Worm (Caenorhabditis elegans) whole organism, L3 larva: Measurements from ENCODE around the gene irld-12.

Experiments used
- R02D3.7 ChIP-seq: fragments of 150-350 bp; optimal IDR thresholded peaks from 2 replicates; lab custom pipeline; 2014; ENCODE audit warnings: missing biosample characterization, missing genetic modification characterization
- aly-2 ChIP-seq: fragments of 150-350 bp; optimal IDR thresholded peaks from 2 replicates; lab custom pipeline; 2014; ENCODE audit warnings: missing biosample characterization, missing genetic modification characterization
- ama-1 ChIP-seq: fragments of 150-350 bp; optimal IDR thresholded peaks from 2 replicates; lab custom pipeline; 2018
- ceh-16 ChIP-seq: sonication (generic microtip); optimal IDR thresholded peaks from 2 replicates; lab custom pipeline; 2017; ENCODE audit warnings: missing biosample characterization, missing genetic modification characterization
- ceh-28 ChIP-seq: fragments of 150-350 bp; optimal IDR thresholded peaks from 2 replicates; lab custom pipeline; 2014; ENCODE audit warnings: missing biosample characterization, missing genetic modification reagents, missing genetic modification characterization
- ceh-82 ChIP-seq: fragments of 150-350 bp; optimal IDR thresholded peaks from 2 replicates; lab custom pipeline; 2014; ENCODE audit warnings: missing biosample characterization, missing genetic modification characterization
- ceh-9 ChIP-seq: sonication (generic microtip); optimal IDR thresholded peaks from 2 replicates; lab custom pipeline; 2018; ENCODE audit warnings: missing biosample characterization, missing genetic modification characterization
- egl-27 ChIP-seq: sonication (generic microtip); optimal IDR thresholded peaks from 4 replicates; lab custom pipeline; 2017; ENCODE audit warnings: missing biosample characterization, missing genetic modification reagents, missing genetic modification characterization
- egl-5 ChIP-seq: fragments of 150-350 bp; optimal IDR thresholded peaks from 2 replicates; lab custom pipeline; 2017; ENCODE audit warnings: missing biosample characterization, missing genetic modification reagents, missing genetic modification characterization, inconsistent platforms
- elt-2 ChIP-seq: sonication (generic microtip); optimal IDR thresholded peaks from 2 replicates; lab custom pipeline; 2016; ENCODE audit warnings: missing genetic modification reagents, mild to moderate bottlenecking, missing genetic modification characterization, missing compliant biosample characterization
- eor-1 ChIP-seq, 2 experiments: fragments of 150-350 bp; optimal IDR thresholded peaks; 2 replicates each; lab custom pipeline; 2014 to 2018; ENCODE audit warnings: missing biosample characterization in 2 of 2, missing genetic modification characterization in 2 of 2
- fkh-10 ChIP-seq: sonication (generic microtip); optimal IDR thresholded peaks from 2 replicates; lab custom pipeline; 2017; ENCODE audit warnings: missing biosample characterization, missing genetic modification reagents, missing genetic modification characterization
- fkh-2 ChIP-seq: fragments of 150-350 bp; optimal IDR thresholded peaks from 2 replicates; lab custom pipeline; 2014; ENCODE audit warnings: missing biosample characterization, missing genetic modification reagents, missing genetic modification characterization
- fos-1 ChIP-seq: fragments of 150-350 bp; optimal IDR thresholded peaks from 2 replicates; lab custom pipeline; 2014; ENCODE audit warnings: missing biosample characterization, missing genetic modification characterization
- hmg-11 ChIP-seq: sonication (generic microtip); optimal IDR thresholded peaks from 2 replicates; lab custom pipeline; 2016; ENCODE audit warnings: missing genetic modification characterization, missing compliant biosample characterization
- jun-1 ChIP-seq: fragments of 150-350 bp; optimal IDR thresholded peaks from 2 replicates; lab custom pipeline; 2014; ENCODE audit warnings: missing biosample characterization, missing genetic modification reagents, missing genetic modification characterization
- lin-15B ChIP-seq: fragments of 150-350 bp; optimal IDR thresholded peaks from 2 replicates; lab custom pipeline; 2014; ENCODE audit warnings: missing biosample characterization, missing genetic modification characterization
- lin-39 ChIP-seq: fragments of 150-350 bp; optimal IDR thresholded peaks from 2 replicates; lab custom pipeline; 2018; ENCODE audit warnings: missing biosample characterization, missing genetic modification reagents, missing genetic modification characterization
- lsy-12 ChIP-seq: sonication (generic microtip); optimal IDR thresholded peaks from 2 replicates; lab custom pipeline; 2016; ENCODE audit warnings: mild to moderate bottlenecking, missing genetic modification characterization, missing compliant biosample characterization
- mdl-1 ChIP-seq: fragments of 150-350 bp; optimal IDR thresholded peaks from 2 replicates; lab custom pipeline; 2014; ENCODE audit warnings: missing biosample characterization, missing genetic modification characterization
- mml-1 ChIP-seq: fragments of 150-350 bp; sonication (generic microtip); optimal IDR thresholded peaks from 3 replicates; lab custom pipeline; 2014; ENCODE audit warnings: missing biosample characterization, missing genetic modification characterization
- nfya-1 ChIP-seq: sonication (generic microtip); optimal IDR thresholded peaks from 2 replicates; lab custom pipeline; 2017; ENCODE audit warnings: missing genetic modification characterization, mild to moderate bottlenecking, missing compliant biosample characterization, antibody characterized with exemption, moderate library complexity; ENCODE audit not compliant: insufficient read depth
- nhr-11 ChIP-seq: fragments of 150-350 bp; optimal IDR thresholded peaks from 2 replicates; lab custom pipeline; 2014; ENCODE audit warnings: missing biosample characterization, missing genetic modification characterization
- nhr-23 ChIP-seq: fragments of 150-350 bp; optimal IDR thresholded peaks from 2 replicates; lab custom pipeline; 2014; ENCODE audit warnings: missing biosample characterization, missing genetic modification reagents, missing genetic modification characterization
- nhr-237 ChIP-seq: fragments of 150-350 bp; optimal IDR thresholded peaks from 2 replicates; lab custom pipeline; 2014; ENCODE audit warnings: missing biosample characterization, missing genetic modification characterization
- nhr-28 ChIP-seq: fragments of 150-350 bp; optimal IDR thresholded peaks from 2 replicates; lab custom pipeline; 2014; ENCODE audit warnings: missing biosample characterization, missing genetic modification characterization
- nhr-43 ChIP-seq: sonication (generic microtip); optimal IDR thresholded peaks from 2 replicates; lab custom pipeline; 2016; ENCODE audit warnings: mild to moderate bottlenecking, missing genetic modification characterization, missing compliant biosample characterization; ENCODE audit not compliant: poor library complexity, severe bottlenecking
- nhr-67 ChIP-seq: fragments of 150-350 bp; optimal IDR thresholded peaks from 2 replicates; lab custom pipeline; 2014; ENCODE audit warnings: missing biosample characterization, missing genetic modification characterization
- nhr-76 ChIP-seq: fragments of 150-350 bp; sonication (generic microtip); optimal IDR thresholded peaks from 5 replicates; lab custom pipeline; 2014; ENCODE audit warnings: missing biosample characterization, missing genetic modification characterization
- pha-4 ChIP-seq: fragments of 150-350 bp; optimal IDR thresholded peaks from 2 replicates; lab custom pipeline; 2014; ENCODE audit warnings: missing biosample characterization, missing genetic modification reagents, missing genetic modification characterization
- pqm-1 ChIP-seq: fragments of 150-350 bp; optimal IDR thresholded peaks from 2 replicates; lab custom pipeline; 2017; ENCODE audit warnings: missing biosample characterization, missing genetic modification characterization, inconsistent platforms
- sea-2 ChIP-seq: fragments of 150-350 bp; sonication (generic microtip); optimal IDR thresholded peaks from 4 replicates; lab custom pipeline; 2014; ENCODE audit warnings: missing biosample characterization, missing genetic modification reagents, missing genetic modification characterization
- skn-1 ChIP-seq: fragments of 150-350 bp; optimal IDR thresholded peaks from 2 replicates; lab custom pipeline; 2014; ENCODE audit warnings: missing biosample characterization, missing genetic modification characterization
- snpc-4 ChIP-seq: fragments of 150-350 bp; optimal IDR thresholded peaks from 2 replicates; lab custom pipeline; 2014; ENCODE audit warnings: missing biosample characterization, missing genetic modification characterization
- tbx-2 ChIP-seq: sonication (generic microtip); optimal IDR thresholded peaks from 2 replicates; lab custom pipeline; 2016; ENCODE audit warnings: mild to moderate bottlenecking, missing genetic modification characterization, missing compliant biosample characterization
- unc-39 ChIP-seq: sonication (generic microtip); optimal IDR thresholded peaks from 4 replicates; lab custom pipeline; 2017; ENCODE audit warnings: missing biosample characterization, missing genetic modification characterization
- unc-62 ChIP-seq: fragments of 150-350 bp; sonication (generic microtip); optimal IDR thresholded peaks from 4 replicates; lab custom pipeline; 2014; ENCODE audit warnings: missing biosample characterization, missing genetic modification reagents, missing genetic modification characterization
- ztf-11 ChIP-seq: fragments of 150-350 bp; optimal IDR thresholded peaks from 2 replicates; lab custom pipeline; 2014; ENCODE audit warnings: missing biosample characterization, missing genetic modification characterization

irld-12 gene

ce11 chrV:3011394-3011793 lies 9.8 kb downstream of the irld-12 start, which contains the start of gene srw-135:
Gene srw-135, minus strand, starts transcription at chrV:3011494.
- TF ChIP-seq skn-1 (tag; lab: Kevin White, UChicago): no peak
- no peak for TF ChIP-seq ztf-11
- no peak for TF ChIP-seq nhr-28 (tag; lab: Kevin White, UChicago)
- no peak for TF ChIP-seq nhr-23 (tag; lab: Kevin White, UChicago)
- no peak for TF ChIP-seq pha-4 (tag; lab: Kevin White, UChicago)
- no peak for TF ChIP-seq ceh-28
- no peak for TF ChIP-seq egl-5 (tag; lab: Kevin White, UChicago)
- TF ChIP-seq jun-1: no peak
- no peak for TF ChIP-seq nhr-67 (tag; lab: Kevin White, UChicago)
- no peak for TF ChIP-seq pqm-1
- TF ChIP-seq ceh-82: no peak
- no peak for TF ChIP-seq fkh-10 (GFP tag; lab: Kevin White, UChicago)

ce11 chrV:3010468-3010867 lies 10.7 kb downstream of the irld-12 start, which contains the start of gene srw-136:
Gene srw-136, minus strand, starts transcription at chrV:3010568.
- TF ChIP-seq egl-27 (no peak), lin-15B (no peak), elt-2 (no peak), pha-4 (tag; lab: Kevin White, UChicago) (no peak)
- TF ChIP-seq, all 47 proteins: peak for 0

ce11 chrV:3005964-3006363 lies 15.2 kb downstream of the irld-12 start, which contains the start of gene srw-112:
Gene srw-112, minus strand, starts transcription at chrV:3006064.
- TF ChIP-seq nhr-23 (tag; lab: Kevin White, UChicago) (no peak), pqm-1 (no peak), R02D3.7 (no peak), fkh-2 (tag; lab: Kevin White, UChicago) (no peak), jun-1 (no peak), ceh-82 (no peak), ceh-28 (no peak), fkh-10 (GFP tag; lab: Kevin White, UChicago) (no peak), ceh-9 (no peak), nhr-11 (tag; lab: Kevin White, UChicago) (no peak), lin-39 (tag; lab: Kevin White, UChicago) (no peak), ceh-16 (no peak), tbx-2 (tag; lab: Kevin White, UChicago) (no peak), nhr-43 (tag; lab: Kevin White, UChicago) (no peak), hmg-11 (tag; lab: Kevin White, UChicago) (no peak), snpc-4 (no peak), nfya-1 (tag; lab: Kevin White, UChicago) (no peak), sea-2 (GFP tag; lab: Kevin White, UChicago) (no peak)

- no peak for TF ChIP-seq tbx-2 (tag; lab: Kevin White, UChicago)
- no peak for TF ChIP-seq R02D3.7
- TF ChIP-seq fkh-10 (GFP tag; lab: Kevin White, UChicago): no peak
- TF ChIP-seq mdl-1 (tag; lab: Kevin White, UChicago): no peak
- no peak for TF ChIP-seq skn-1 (tag; lab: Kevin White, UChicago)
- no peak for TF ChIP-seq nfya-1 (tag; lab: Kevin White, UChicago)
- TF ChIP-seq nhr-28 (tag; lab: Kevin White, UChicago): no peak
- TF ChIP-seq lin-15B: no peak
These were observed 21.5 kb downstream of the irld-12 start, which contains the start of gene srw-119 for ce11 chrV:2999736-3000135. Gene srw-119, minus strand, starts transcription at chrV:2999836.

ce11 chrV:2996105-2996504 lies 25.1 kb downstream of the irld-12 start, which contains the start of gene srw-120:
Gene srw-120, minus strand, starts transcription at chrV:2996205.
- TF ChIP-seq hmg-11 (tag; lab: Kevin White, UChicago) (no peak), nhr-76 (tag; lab: Kevin White, UChicago) (no peak), lin-15B (no peak), nhr-43 (tag; lab: Kevin White, UChicago) (no peak), nhr-67 (tag; lab: Kevin White, UChicago) (no peak), nhr-23 (tag; lab: Kevin White, UChicago) (no peak), unc-39 (tag; lab: Kevin White, UChicago) (no peak), unc-62 (GFP tag; lab: Kevin White, UChicago) (no peak)
- TF ChIP-seq, all 47 proteins: peak for 0

- TF ChIP-seq unc-62 (GFP tag; lab: Kevin White, UChicago) (no peak), skn-1 (tag; lab: Kevin White, UChicago) (no peak), nhr-28 (tag; lab: Kevin White, UChicago) (no peak), egl-27 (no peak), fkh-10 (GFP tag; lab: Kevin White, UChicago) (no peak), sea-2 (GFP tag; lab: Kevin White, UChicago) (no peak), pqm-1 (no peak), ama-1 (lab: Kevin White, UChicago) (no peak), egl-5 (tag; lab: Kevin White, UChicago) (no peak), aly-2 (tag; lab: Kevin White, UChicago) (no peak), ceh-82 (no peak), eor-1 (tag; optimal IDR thresholded peaks at IDR 0.05; lab: Kevin White, UChicago) (no peak), nhr-67 (tag; lab: Kevin White, UChicago) (no peak), mml-1 (tag; lab: Kevin White, UChicago) (no peak), fos-1 (no peak), nhr-237 (no peak), hmg-11 (tag; lab: Kevin White, UChicago) (no peak), mdl-1 (tag; lab: Kevin White, UChicago) (no peak), lsy-12 (tag; lab: Kevin White, UChicago) (no peak)
These were observed 27.4 kb downstream of the irld-12 start, which contains the start of gene srw-115 for ce11 chrV:2993816-2994215. Gene srw-115, minus strand, starts transcription at chrV:2993916.
